Worm (Caenorhabditis elegans): Measurements from ENCODE around the gene F21C10.3.

- TF ChIP-seq lin-13 (tag; optimal IDR thresholded peaks at IDR 0.05) (no peak), nhr-76 (tag; optimal IDR thresholded peaks at IDR 0.05) (no peak), snpc-4 (tag; optimal IDR thresholded peaks at IDR 0.05) (no peak), zip-8 (tag; optimal IDR thresholded peaks at IDR 0.05) (no peak), unc-62 (GFP tag; optimal IDR thresholded peaks at IDR 0.05) (no peak), unc-39 (tag; optimal IDR thresholded peaks at IDR 0.05) (no peak)
Measured at ce11 chrV:9168089-9168488, 40.2 kb downstream of the F21C10.3 start, which contains the start of gene B0222.11.
